Worm (Caenorhabditis elegans) whole organism, early embryonic: Measurements from ENCODE around the gene C28G1.2.

ENCODE experiments used
- B0310.2 ChIP-seq: sonication (generic microtip); optimal IDR thresholded peaks from 2 replicates; lab custom pipeline; 2016; ENCODE audit warnings: mild to moderate bottlenecking, missing genetic modification characterization, missing compliant biosample characterization
- F13C5.2 ChIP-seq: sonication (generic microtip); optimal IDR thresholded peaks from 2 replicates; lab custom pipeline; 2017; ENCODE audit warnings: mild to moderate bottlenecking, missing genetic modification characterization, inconsistent platforms, missing compliant biosample characterization
- aly-1 ChIP-seq: sonication (generic microtip); optimal IDR thresholded peaks from 2 replicates; lab custom pipeline; 2016; ENCODE audit warnings: missing genetic modification characterization, missing compliant biosample characterization
- ama-1 ChIP-seq: fragments of 150-350 bp; optimal IDR thresholded peaks from 2 replicates; lab custom pipeline; 2014
- ceh-13 ChIP-seq: fragments of 200-800 bp; sonication (Bioruptor generic); optimal IDR thresholded peaks from 2 replicates; lab custom pipeline; 2018; ENCODE audit warnings: mild to moderate bottlenecking, missing genetic modification characterization, missing compliant biosample characterization
- ceh-36 ChIP-seq: sonication (generic microtip); optimal IDR thresholded peaks from 2 replicates; lab custom pipeline; 2016; ENCODE audit warnings: missing genetic modification characterization, inconsistent platforms, missing compliant biosample characterization
- ets-7 ChIP-seq: sonication (generic microtip); optimal IDR thresholded peaks from 2 replicates; lab custom pipeline; 2016; ENCODE audit warnings: missing genotype, missing genetic modification characterization, missing compliant biosample characterization
- flt-1 ChIP-seq: fragments of 200-800 bp; sonication (Bioruptor generic); IDR thresholded peaks from 2 replicates; pipeline ENCODE4 v1.3.6; 2022; ENCODE audit warnings: missing genetic modification characterization, missing compliant biosample characterization
- hmbx-1 ChIP-seq: sonication (generic microtip); optimal IDR thresholded peaks from 2 replicates; lab custom pipeline; 2016; ENCODE audit warnings: mild to moderate bottlenecking, missing genetic modification characterization, missing compliant biosample characterization
- hmg-4 ChIP-seq: fragments of 200-800 bp; sonication (Bioruptor generic); optimal IDR thresholded peaks from 2 replicates; lab custom pipeline; 2018; ENCODE audit warnings: mild to moderate bottlenecking, missing genetic modification characterization, missing compliant biosample characterization
- hnd-1 ChIP-seq: sonication (generic microtip); optimal IDR thresholded peaks from 2 replicates; lab custom pipeline; 2016; ENCODE audit warnings: missing genetic modification characterization, missing compliant biosample characterization
- pes-1 ChIP-seq: fragments of 200-800 bp; sonication (Bioruptor generic); IDR thresholded peaks from 2 replicates; pipeline ENCODE4 v1.3.6; 2022; ENCODE audit warnings: missing genetic modification reagents, missing genetic modification characterization, missing compliant biosample characterization
- scrt-1 ChIP-seq: fragments of 200-800 bp; sonication (Bioruptor generic); IDR thresholded peaks from 2 replicates; pipeline ENCODE4 v1.3.6; 2022; ENCODE audit warnings: missing genetic modification characterization, missing compliant biosample characterization
- sea-1 ChIP-seq: fragments of 200-800 bp; sonication (Bioruptor generic); conservative IDR thresholded peaks from 2 replicates; pipeline ENCODE4 v1.3.6; 2022; ENCODE audit warnings: missing genetic modification characterization, missing compliant biosample characterization
- tbx-11 ChIP-seq: fragments of 200-800 bp; sonication (Bioruptor generic); IDR thresholded peaks from 2 replicates; pipeline ENCODE4 v1.3.6; 2022; ENCODE audit warnings: missing genetic modification characterization, missing compliant biosample characterization
- tbx-37 ChIP-seq: fragments of 200-800 bp; sonication (Bioruptor generic); conservative IDR thresholded peaks from 2 replicates; pipeline ENCODE4 v1.3.6; 2022; ENCODE audit warnings: missing genetic modification reagents, missing genetic modification characterization, missing compliant biosample characterization
- tra-4 ChIP-seq: sonication (generic microtip); optimal IDR thresholded peaks from 2 replicates; lab custom pipeline; 2017; ENCODE audit warnings: missing genetic modification characterization, missing compliant biosample characterization

The C28G1.2 gene

DNA sequence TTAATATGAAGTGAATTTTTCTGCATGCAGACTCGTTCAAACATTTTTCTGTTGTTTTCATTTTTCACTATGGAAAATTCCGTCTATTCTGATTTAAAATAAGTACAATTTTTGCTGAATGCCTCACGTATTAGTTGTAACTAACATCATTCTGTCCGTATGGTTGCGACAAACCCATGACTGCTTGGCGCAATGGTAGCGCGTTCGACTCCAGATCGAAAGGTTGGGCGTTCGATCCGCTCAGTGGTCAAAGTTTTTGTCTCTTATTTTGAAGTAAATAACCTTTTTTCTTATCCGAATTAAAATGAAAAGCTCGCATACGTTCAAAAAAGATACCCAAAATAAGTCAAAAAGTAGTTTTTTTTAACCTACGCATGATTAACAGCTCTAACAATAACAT is 41.3 kb downstream of the C28G1.2 start:
- TF ChIP-seq hmbx-1 (tag; lab: Kevin White, UChicago) (no peak), ceh-36 (tag; lab: Kevin White, UChicago) (no peak), ama-1 (lab: Kevin White, UChicago) (no peak), tra-4 (no peak), pes-1 (no peak), tbx-37 (no peak), ets-7 (tag; lab: Kevin White, UChicago) (no peak), aly-1 (no peak), B0310.2 (no peak), scrt-1 (GFP tag; lab: Robert Waterston, UW) (no peak)

- no peak for TF ChIP-seq ets-7 (tag; lab: Kevin White, UChicago)
- TF ChIP-seq flt-1 (GFP tag; lab: Robert Waterston, UW) = no peak
- TF ChIP-seq tbx-11 (GFP tag; lab: Robert Waterston, UW) = no peak
- no peak for TF ChIP-seq hmbx-1 (tag; lab: Kevin White, UChicago)
- TF ChIP-seq scrt-1 (GFP tag; lab: Robert Waterston, UW) = no peak
- no peak for TF ChIP-seq hnd-1 (tag; lab: Kevin White, UChicago)
- no peak for TF ChIP-seq ceh-13
- no peak for TF ChIP-seq ama-1 (lab: Kevin White, UChicago)
- no peak for TF ChIP-seq pes-1
- no peak for TF ChIP-seq tra-4
These were observed 42.9 kb downstream of the C28G1.2 start for ce11 chrX:8878709-8879108.

- TF ChIP-seq ets-7 (tag; lab: Kevin White, UChicago) (no peak), tbx-11 (GFP tag; lab: Robert Waterston, UW) (no peak), ceh-13 (no peak), hnd-1 (tag; lab: Kevin White, UChicago) (no peak), sea-1 (GFP tag; lab: Robert Waterston, UW) (no peak), scrt-1 (GFP tag; lab: Robert Waterston, UW) (no peak), pes-1 (no peak), ceh-36 (tag; lab: Kevin White, UChicago) (no peak), flt-1 (GFP tag; lab: Robert Waterston, UW) (no peak), ama-1 (lab: Kevin White, UChicago) (no peak), hmg-4 (GFP tag; lab: Kevin White, UChicago) (no peak)
These were observed 43.5 kb downstream of the C28G1.2 start, which contains the start of gene C06E2.2 for ce11 chrX:8879349-8879748. TSS of gene C06E2.2 (plus strand) at chrX:8879649.

DNA sequence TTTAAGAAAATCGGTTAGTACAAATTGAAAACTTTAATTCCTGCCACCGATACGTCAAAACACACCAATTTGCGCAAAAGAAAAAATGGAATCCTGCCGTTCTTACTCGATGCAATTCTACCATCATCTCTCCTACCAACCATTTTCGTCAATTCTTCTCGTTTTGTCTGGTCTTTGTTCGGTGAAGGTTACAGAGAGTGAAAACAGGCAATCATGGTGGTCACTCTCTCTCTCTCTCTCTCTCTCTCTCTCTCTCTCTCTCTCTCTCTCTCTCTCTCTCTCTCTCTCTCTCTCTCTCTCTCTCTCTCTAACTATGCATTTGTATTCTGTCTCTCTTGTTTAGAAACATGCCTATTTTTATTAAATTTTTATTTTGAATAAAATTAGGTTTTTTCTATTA is 46.3 kb downstream of the C28G1.2 start:
- TF ChIP-seq flt-1 (GFP tag; lab: Robert Waterston, UW) (no peak), scrt-1 (GFP tag; lab: Robert Waterston, UW) (no peak), ceh-36 (tag; lab: Kevin White, UChicago) (no peak), B0310.2 (no peak), ama-1 (lab: Kevin White, UChicago) (no peak), pes-1 (no peak), F13C5.2 (no peak), hmbx-1 (tag; lab: Kevin White, UChicago) (no peak), hnd-1 (tag; lab: Kevin White, UChicago) (no peak), ets-7 (tag; lab: Kevin White, UChicago) (no peak), tra-4 (no peak), hmg-4 (GFP tag; lab: Kevin White, UChicago) (no peak), aly-1 (no peak), sea-1 (GFP tag; lab: Robert Waterston, UW) (no peak), ceh-13 (no peak), tbx-37 (no peak), tbx-11 (GFP tag; lab: Robert Waterston, UW) (no peak)
